Fruit fly (Drosophila melanogaster) whole organism, embryonic: ENCODE data around the gene Gdh.
A peak's percentile ranks its signal among the peaks of the same experiment; 100 is the strongest.

Experiments used
- Abd-B ChIP-seq: fragments of 200-800 bp; sonication (Bioruptor generic); optimal IDR thresholded peaks from 2 replicates; lab custom pipeline; 2018; ENCODE audit warnings: missing biosample characterization, mild to moderate bottlenecking, missing genetic modification characterization, moderate library complexity
- CG11247 ChIP-seq: fragments of 200-800 bp; sonication (Bioruptor generic); IDR thresholded peaks from 2 replicates; pipeline ENCODE4 v1.3.6; 2022; ENCODE audit warnings: missing biosample characterization, missing genetic modification characterization
- CG11504 ChIP-seq: fragments of 200-800 bp; sonication (Bioruptor generic); optimal IDR thresholded peaks from 3 replicates; lab custom pipeline; 2019; ENCODE audit warnings: missing biosample characterization, mild to moderate bottlenecking, missing genetic modification characterization, moderate library complexity
- CG12219 ChIP-seq: fragments of 200-800 bp; sonication (Bioruptor generic); optimal IDR thresholded peaks from 3 replicates; lab custom pipeline; 2018; ENCODE audit warnings: missing biosample characterization, mild to moderate bottlenecking, missing genetic modification characterization
- CG12236 ChIP-seq: fragments of 200-800 bp; sonication (Bioruptor generic); optimal IDR thresholded peaks from 2 replicates; lab custom pipeline; 2016; ENCODE audit warnings: missing biosample characterization, missing genetic modification characterization
- CG1233 ChIP-seq: fragments of 200-800 bp; sonication (Bioruptor generic); optimal IDR thresholded peaks from 4 replicates; lab custom pipeline; 2018; ENCODE audit warnings: missing biosample characterization, mild to moderate bottlenecking, missing genetic modification characterization
- CG13123 ChIP-seq: fragments of 200-800 bp; sonication (Bioruptor generic); optimal IDR thresholded peaks from 2 replicates; lab custom pipeline; 2016; ENCODE audit warnings: missing biosample characterization, missing genetic modification characterization
- CG13775 ChIP-seq: fragments of 200-800 bp; sonication (Bioruptor generic); optimal IDR thresholded peaks from 3 replicates; lab custom pipeline; 2017; ENCODE audit warnings: missing biosample characterization, mild to moderate bottlenecking, missing genetic modification characterization
- CG15514 ChIP-seq: fragments of 200-800 bp; sonication (Bioruptor generic); optimal IDR thresholded peaks from 3 replicates; lab custom pipeline; 2017; ENCODE audit warnings: missing biosample characterization, missing genetic modification characterization, mild to moderate bottlenecking, moderate library complexity, missing genetic modification reagents
- CG1647 ChIP-seq: fragments of 200-800 bp; sonication (Bioruptor generic); optimal IDR thresholded peaks from 3 replicates; lab custom pipeline; 2016; ENCODE audit warnings: missing biosample characterization, missing genetic modification characterization
- CG16813 ChIP-seq: fragments of 200-800 bp; sonication (Bioruptor generic); IDR thresholded peaks from 3 replicates; pipeline ENCODE4 v1.3.6; 2022; ENCODE audit warnings: missing biosample characterization, missing genetic modification characterization; ENCODE audit not compliant: partially characterized antibody
- CG17359 ChIP-seq: fragments of 200-800 bp; sonication (Bioruptor generic); optimal IDR thresholded peaks from 3 replicates; lab custom pipeline; 2018; ENCODE audit warnings: missing biosample characterization, mild to moderate bottlenecking, missing genetic modification characterization, moderate library complexity
- CG17612 ChIP-seq: fragments of 200-800 bp; sonication (Bioruptor generic); IDR thresholded peaks from 2 replicates; pipeline ENCODE4 v1.3.6; 2022; ENCODE audit warnings: missing biosample characterization, missing genetic modification characterization
- CG17912 ChIP-seq: fragments of 200-800 bp; sonication (Bioruptor generic); optimal IDR thresholded peaks from 2 replicates; lab custom pipeline; 2018; ENCODE audit warnings: missing biosample characterization, mild to moderate bottlenecking, missing genetic modification characterization
- CG2712 ChIP-seq: fragments of 200-800 bp; optimal IDR thresholded peaks from 3 replicates; lab custom pipeline; 2019; ENCODE audit warnings: missing biosample characterization, mild to moderate bottlenecking, missing genetic modification characterization, moderate library complexity
- CG3065 ChIP-seq: fragments of 200-800 bp; sonication (Bioruptor generic); optimal IDR thresholded peaks from 2 replicates; lab custom pipeline; 2016; ENCODE audit warnings: missing biosample characterization, missing genetic modification characterization
- CG34376 ChIP-seq: fragments of 200-800 bp; sonication (Bioruptor generic); optimal IDR thresholded peaks from 2 replicates; lab custom pipeline; 2018; ENCODE audit warnings: missing biosample characterization, mild to moderate bottlenecking, missing genetic modification characterization
- CG5245 ChIP-seq: fragments of 200-800 bp; sonication (Bioruptor generic); optimal IDR thresholded peaks from 3 replicates; lab custom pipeline; 2016; ENCODE audit warnings: missing biosample characterization, missing genetic modification characterization
- CG6765 ChIP-seq: fragments of 200-800 bp; sonication (Bioruptor generic); optimal IDR thresholded peaks from 3 replicates; lab custom pipeline; 2017; ENCODE audit warnings: missing biosample characterization, mild to moderate bottlenecking, missing genetic modification characterization
- CG6791 ChIP-seq: fragments of 200-800 bp; sonication (Bioruptor generic); IDR thresholded peaks from 3 replicates; pipeline ENCODE4 v1.3.6; 2022; ENCODE audit warnings: missing biosample characterization, missing genetic modification characterization; ENCODE audit not compliant: partially characterized antibody
- CG6854 ChIP-seq: fragments of 200-800 bp; sonication (Bioruptor generic); optimal IDR thresholded peaks from 3 replicates; lab custom pipeline; 2017; ENCODE audit warnings: missing biosample characterization, mild to moderate bottlenecking, missing genetic modification characterization
- Camta ChIP-seq: fragments of 200-800 bp; sonication (Bioruptor generic); optimal IDR thresholded peaks from 2 replicates; lab custom pipeline; 2016; ENCODE audit warnings: missing biosample characterization, missing genetic modification characterization
- Dfd ChIP-seq, 2 experiments: fragments of >200 bp; optimal IDR thresholded peaks; 2 replicates each; lab custom pipeline; 2017; ENCODE audit warnings: missing biosample characterization in 2 of 2, missing genetic modification characterization in 2 of 2
- ERR ChIP-seq: fragments of 200-800 bp; sonication (Bioruptor generic); optimal IDR thresholded peaks from 2 replicates; lab custom pipeline; 2016; ENCODE audit warnings: missing biosample characterization, missing genetic modification characterization
- HLH54F ChIP-seq: fragments of 200-800 bp; sonication (Bioruptor generic); optimal IDR thresholded peaks from 3 replicates; lab custom pipeline; 2016; ENCODE audit warnings: missing biosample characterization, missing genetic modification characterization
- HLHmδ ChIP-seq: fragments of 200-800 bp; sonication (Bioruptor generic); optimal IDR thresholded peaks from 2 replicates; lab custom pipeline; 2018; ENCODE audit warnings: missing biosample characterization, mild to moderate bottlenecking, missing genetic modification characterization, moderate library complexity
- Hr78 ChIP-seq, 2 experiments: fragments of 200-800 bp in 1 of 2; fragments of >200 bp in 1 of 2; sonication (Bioruptor generic) in 1 of 2; optimal IDR thresholded peaks; 2 replicates each; lab custom pipeline; 2017 to 2019; ENCODE audit warnings: missing biosample characterization in 2 of 2, missing genetic modification characterization in 2 of 2, mild to moderate bottlenecking in 1 of 2, moderate library complexity in 1 of 2
- Hsf ChIP-seq: fragments of 200-800 bp; sonication (Bioruptor generic); optimal IDR thresholded peaks from 3 replicates; lab custom pipeline; 2016; ENCODE audit warnings: missing biosample characterization, missing genetic modification characterization
- Jarid2 ChIP-seq: fragments of 200-800 bp; sonication (Bioruptor generic); optimal IDR thresholded peaks from 3 replicates; lab custom pipeline; 2017; ENCODE audit warnings: mild to moderate bottlenecking, missing biosample characterization, missing genetic modification reagents, missing genetic modification characterization
- Med ChIP-seq: fragments of 200-800 bp; sonication (Bioruptor generic); peaks from one replicate; lab custom pipeline; 2016; ENCODE audit warnings: missing biosample characterization, missing genetic modification characterization, mild to moderate bottlenecking, inconsistent platforms, moderate library complexity
- Mrtf ChIP-seq: fragments of 200-800 bp; sonication (Bioruptor generic); IDR thresholded peaks from 3 replicates; pipeline ENCODE4 v1.3.6; 2022; ENCODE audit warnings: missing biosample characterization, missing genetic modification characterization
- Nf-YC ChIP-seq: fragments of 200-800 bp; optimal IDR thresholded peaks from 3 replicates; lab custom pipeline; 2019; ENCODE audit warnings: missing biosample characterization, mild to moderate bottlenecking, missing genetic modification characterization, moderate library complexity
- NfI ChIP-seq: fragments of 200-800 bp; sonication (Bioruptor generic); optimal IDR thresholded peaks from 3 replicates; lab custom pipeline; 2018; ENCODE audit warnings: missing biosample characterization, mild to moderate bottlenecking, missing genetic modification characterization, moderate library complexity
- Scr ChIP-seq: fragments of 200-800 bp; sonication (Bioruptor generic); IDR thresholded peaks from 2 replicates; pipeline ENCODE4 v1.3.6; 2022; ENCODE audit warnings: missing biosample characterization, missing genetic modification characterization; ENCODE audit not compliant: partially characterized antibody
- Tbp ChIP-seq: fragments of >200 bp; optimal IDR thresholded peaks from 2 replicates; lab custom pipeline; 2018; ENCODE audit warnings: missing biosample characterization, missing genetic modification characterization
- bcd ChIP-seq: fragments of 200-800 bp; sonication (Bioruptor generic); optimal IDR thresholded peaks from 2 replicates; lab custom pipeline; 2017; ENCODE audit warnings: missing biosample characterization, mild to moderate bottlenecking, missing genetic modification characterization
- br ChIP-seq: fragments of >200 bp; optimal IDR thresholded peaks from 2 replicates; lab custom pipeline; 2017
- cg ChIP-seq: fragments of 200-800 bp; sonication (Bioruptor generic); optimal IDR thresholded peaks from 3 replicates; lab custom pipeline; 2019; ENCODE audit warnings: missing biosample characterization, mild to moderate bottlenecking, missing genetic modification characterization, moderate library complexity
- crc ChIP-seq: fragments of 200-800 bp; sonication (Bioruptor generic); optimal IDR thresholded peaks from 2 replicates; lab custom pipeline; 2016; ENCODE audit warnings: missing biosample characterization, missing genetic modification characterization
- fd64A ChIP-seq: fragments of 200-800 bp; sonication (Bioruptor generic); optimal IDR thresholded peaks from 3 replicates; lab custom pipeline; 2018; ENCODE audit warnings: missing biosample characterization, mild to moderate bottlenecking, missing genetic modification characterization
- grau ChIP-seq: fragments of 200-800 bp; optimal IDR thresholded peaks from 3 replicates; lab custom pipeline; 2019; ENCODE audit warnings: missing biosample characterization, mild to moderate bottlenecking, missing genetic modification characterization, moderate library complexity
- hkb ChIP-seq, 2 experiments: fragments of 200-800 bp in 1 of 2; fragments of >200 bp in 1 of 2; sonication (Bioruptor generic) in 1 of 2; IDR thresholded peaks in 1 of 2; optimal IDR thresholded peaks in 1 of 2; 2 replicates each; pipeline versions ENCODE4 v1.3.6 to Lab custom; 2017 to 2022; ENCODE audit warnings: missing biosample characterization in 1 of 2, missing genetic modification characterization in 1 of 2
- scrt ChIP-seq: fragments of 200-800 bp; sonication (Bioruptor generic); optimal IDR thresholded peaks from 2 replicates; lab custom pipeline; 2018; ENCODE audit warnings: missing biosample characterization, mild to moderate bottlenecking, missing genetic modification characterization, moderate library complexity
- slou ChIP-seq: fragments of 200-800 bp; sonication (Bioruptor generic); optimal IDR thresholded peaks from 3 replicates; lab custom pipeline; 2016; ENCODE audit warnings: missing biosample characterization, missing genetic modification characterization
- slp2 ChIP-seq: fragments of 200-800 bp; sonication (Bioruptor generic); optimal IDR thresholded peaks from 2 replicates; lab custom pipeline; 2016; ENCODE audit warnings: missing biosample characterization, missing genetic modification characterization
- stwl ChIP-seq: fragments of 200-800 bp; sonication (Bioruptor generic); optimal IDR thresholded peaks from 3 replicates; lab custom pipeline; 2018; ENCODE audit warnings: missing biosample characterization, mild to moderate bottlenecking, missing genetic modification characterization, moderate library complexity
- ttk ChIP-seq: fragments of 200-800 bp; sonication (Bioruptor generic); IDR thresholded peaks from 2 replicates; pipeline ENCODE4 v2.1.2; 2022; ENCODE audit warnings: missing biosample characterization, missing genetic modification characterization
- twi ChIP-seq: fragments of 200-800 bp; optimal IDR thresholded peaks from 2 replicates; lab custom pipeline; 2019; ENCODE audit warnings: missing biosample characterization, mild to moderate bottlenecking, missing genetic modification characterization, moderate library complexity
- unc-4 ChIP-seq: fragments of 200-800 bp; sonication (Bioruptor generic); IDR thresholded peaks from 2 replicates; pipeline ENCODE4 v1.3.6; 2022; ENCODE audit warnings: missing biosample characterization, missing genetic modification characterization; ENCODE audit not compliant: partially characterized antibody

Gene Gdh

dm6 chr3R:23920387-23920786 is 22.5 kb downstream of the Gdh start:
- TF ChIP-seq CG11504 (peak; percentile 7), CG1647 (GFP tag; lab: Kevin White, UChicago) (no peak), Tbp (no peak), CG16813 (GFP tag; lab: Robert Waterston, UW) (0 out of 3 replicates have a peak, but pooled peaks have one; percentile 14), ERR (GFP tag; lab: Kevin White, UChicago) (no peak), grau (tag; lab: Kevin White, UChicago) (no peak), Camta (GFP tag; lab: Kevin White, UChicago) (no peak), crc (GFP tag; lab: Kevin White, UChicago) (no peak), NfI (GFP tag; lab: Kevin White, UChicago) (no peak), cg (no peak), fd64A (no peak), CG17359 (tag; lab: Kevin White, UChicago) (no peak), Dfd (GFP tag; optimal IDR thresholded peaks at IDR 0.05; lab: Kevin White, UChicago) (peak in 1 of 2 experiments; percentile 75), Med (GFP tag; lab: Kevin White, UChicago) (peak; percentile 8), stwl (tag; lab: Kevin White, UChicago) (no peak), Hsf (no peak), twi (tag; lab: Kevin White, UChicago) (peak; percentile 19)

dm6 chr3R:23919366-23919765 is 23.5 kb downstream of the Gdh start:
- TF ChIP-seq bcd (GFP tag; lab: Kevin White, UChicago) (peak; percentile 28), Abd-B (GFP tag; lab: Kevin White, UChicago) (no peak), CG34376 (GFP tag; lab: Kevin White, UChicago) (peak; percentile 2), CG13775 (GFP tag; lab: Kevin White, UChicago) (peak; percentile 3), Camta (GFP tag; lab: Kevin White, UChicago) (no peak), unc-4 (GFP tag; lab: Robert Waterston, UW) (no peak), Nf-YC (tag; lab: Kevin White, UChicago) (peak; percentile 26), CG11247 (no peak), HLH54F (GFP tag; lab: Kevin White, UChicago) (no peak), ttk (GFP tag; lab: Robert Waterston, UW) (no peak), CG12219 (GFP tag; lab: Kevin White, UChicago) (peak; percentile 56), grau (tag; lab: Kevin White, UChicago) (no peak), CG2712 (tag; lab: Kevin White, UChicago) (peak; percentile 6), CG12236 (GFP tag; lab: Kevin White, UChicago) (no peak), CG6765 (GFP tag; lab: Kevin White, UChicago) (peak; percentile 75), CG3065 (GFP tag; lab: Kevin White, UChicago) (no peak), slou (GFP tag; lab: Kevin White, UChicago) (no peak), hkb (optimal IDR thresholded peaks at IDR 0.05; lab: Kevin White, UChicago) (no peak), hkb (GFP tag; IDR thresholded peaks at IDR 0.05; lab: Robert Waterston, UW) (peak; percentile 43; the same call in 1 of the 2 replicates), scrt (GFP tag; lab: Kevin White, UChicago) (peak; percentile 58), CG17912 (GFP tag; lab: Kevin White, UChicago) (peak; percentile 48), CG6791 (no peak), CG6854 (peak; percentile 40), HLHmδ (GFP tag; lab: Kevin White, UChicago) (peak; percentile 18), Hr78 (GFP tag; optimal IDR thresholded peaks at IDR 0.05; lab: Kevin White, UChicago) (peak in 1 of 2 experiments; percentile 48), CG13123 (GFP tag; lab: Kevin White, UChicago) (peak; percentile 8), Jarid2 (peak; percentile 36), CG5245 (GFP tag; lab: Kevin White, UChicago) (no peak), br (lab: Kevin White, UChicago) (no peak), Hsf (no peak), CG1233 (peak; percentile 62), Scr (no peak), slp2 (GFP tag; lab: Kevin White, UChicago) (no peak), CG15514 (GFP tag; lab: Kevin White, UChicago) (peak; percentile 66), Mrtf (GFP tag; lab: Robert Waterston, UW) (no peak), CG17612 (GFP tag; lab: Robert Waterston, UW) (no peak)
